Fruit fly (Drosophila melanogaster): ENCODE measurements around the gene nau.

nau gene

DNA sequence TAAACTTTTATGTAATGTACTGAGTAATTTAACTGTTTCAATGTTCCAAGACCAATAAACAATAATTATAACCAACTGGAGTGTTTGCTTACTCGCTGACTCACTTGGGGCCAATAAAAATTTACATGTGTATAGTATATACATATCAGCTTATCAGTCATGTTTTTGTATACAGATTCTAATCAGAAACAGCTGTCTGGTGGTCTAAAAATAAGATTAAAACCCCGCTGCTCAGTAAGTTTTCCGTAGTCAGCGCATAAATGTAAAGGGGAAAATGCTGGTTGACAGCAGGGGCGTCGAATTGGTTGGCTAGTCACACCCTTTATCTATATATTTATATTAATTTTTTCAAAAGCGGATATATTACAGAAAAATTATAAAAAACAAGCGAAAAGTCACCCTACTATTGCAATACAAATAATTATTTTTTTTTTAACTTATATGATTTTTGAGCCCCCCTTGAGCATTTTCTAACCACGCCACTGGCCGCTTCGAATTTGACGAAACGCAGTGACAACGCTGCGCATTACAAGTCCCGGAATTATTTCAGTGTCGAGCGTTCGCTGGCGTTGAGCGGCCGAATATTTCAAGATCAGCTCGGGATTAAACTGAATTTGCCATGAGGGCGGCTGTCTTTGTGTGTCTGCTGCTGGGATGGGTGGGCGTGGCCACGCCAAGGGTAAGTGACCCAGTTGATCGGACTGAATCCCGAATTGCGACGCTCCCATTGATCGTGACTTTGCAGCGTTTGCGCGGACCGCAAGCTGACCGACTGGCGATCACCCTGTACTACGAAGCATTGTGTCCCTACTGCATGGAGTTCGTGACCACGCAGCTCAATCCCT, 39.6 kb downstream of the nau start, which contains the start of gene GILT2 (continued):
- no peak for TF ChIP-seq HmgD (GFP tag; optimal IDR thresholded peaks at IDR 0.05)
- TF ChIP-seq peb (GFP tag; IDR thresholded peaks at IDR 0.05): peak; percentile 85
- peak; percentile 76 for TF ChIP-seq twi (tag; optimal IDR thresholded peaks at IDR 0.05)
- TF ChIP-seq crp (GFP tag; optimal IDR thresholded peaks at IDR 0.05): peak in 1 of 2 experiments; percentile 59
- peak; percentile 94 for TF ChIP-seq gem (tag; optimal IDR thresholded peaks at IDR 0.05)
- peak; percentile 50; the same call in 1 of the 2 replicates for TF ChIP-seq Poxn (GFP tag; IDR thresholded peaks at IDR 0.05)
- no peak for TF ChIP-seq CG1603 (tag; optimal IDR thresholded peaks at IDR 0.05)
- TF ChIP-seq unpg (GFP tag; optimal IDR thresholded peaks at IDR 0.05): peak; percentile 92
- peak; percentile 96 for TF ChIP-seq dmrt99B (tag; optimal IDR thresholded peaks at IDR 0.05)
- TF ChIP-seq zfh1 (GFP tag; IDR thresholded peaks at IDR 0.05): peak; percentile 92
- peak; percentile 68 for TF ChIP-seq CG8290 (GFP tag; optimal IDR thresholded peaks at IDR 0.05)
- TF ChIP-seq CG8290 (tag; optimal IDR thresholded peaks at IDR 0.05): peak; percentile 1 to 68
- TF ChIP-seq caup (GFP tag; optimal IDR thresholded peaks at IDR 0.05; ENCODE audit: severe bottlenecking): peak; percentile 93
- TF ChIP-seq HLH54F (GFP tag; optimal IDR thresholded peaks at IDR 0.05): peak; percentile 46
- peak; percentile 88 for TF ChIP-seq kah (GFP tag; optimal IDR thresholded peaks at IDR 0.05)
- TF ChIP-seq crc (GFP tag; optimal IDR thresholded peaks at IDR 0.05): no peak
- TF ChIP-seq Sox102F (GFP tag; optimal IDR thresholded peaks at IDR 0.05): peak; percentile 95
- TF ChIP-seq Myb (GFP tag; optimal IDR thresholded peaks at IDR 0.05): no peak
- peak; percentile 11 for TF ChIP-seq CG9797 (GFP tag; optimal IDR thresholded peaks at IDR 0.05)
- peak; percentile 78 for TF ChIP-seq sd (tag; optimal IDR thresholded peaks at IDR 0.05)
- peak; percentile 80 for TF ChIP-seq dimm (GFP tag; IDR thresholded peaks at IDR 0.05)
- TF ChIP-seq HLH3B (GFP tag; IDR thresholded peaks at IDR 0.05): peak; percentile 91
- peak; percentile 87 for TF ChIP-seq tap (tag; optimal IDR thresholded peaks at IDR 0.05)
- peak; percentile 91 for TF ChIP-seq Awh (GFP tag; IDR thresholded peaks at IDR 0.05)
- TF ChIP-seq sens (GFP tag): peak; percentile 93
- peak; percentile 94 for TF ChIP-seq ranshi (GFP tag; IDR thresholded peaks at IDR 0.05)
- TF ChIP-seq CG34376 (GFP tag; optimal IDR thresholded peaks at IDR 0.05): peak; percentile 81
- TF ChIP-seq lilli (GFP tag; optimal IDR thresholded peaks at IDR 0.05): peak; percentile 87
- TF ChIP-seq CG6272 (GFP tag; IDR thresholded peaks at IDR 0.05): peak; percentile 91
- peak; percentile 94 for TF ChIP-seq CG3281 (GFP tag; optimal IDR thresholded peaks at IDR 0.05)
- TF ChIP-seq ash1 (GFP tag; optimal IDR thresholded peaks at IDR 0.05): no peak
- peak; percentile 83 for TF ChIP-seq Six4 (GFP tag; optimal IDR thresholded peaks at IDR 0.05)
- TF ChIP-seq CG2120 (GFP tag; optimal IDR thresholded peaks at IDR 0.05): peak; percentile 89
- no peak for TF ChIP-seq pan (optimal IDR thresholded peaks at IDR 0.05)
- peak in 1 of 2 experiments; percentile 94 for TF ChIP-seq pan (GFP tag; optimal IDR thresholded peaks at IDR 0.05 in 1 of 2, IDR thresholded peaks at IDR 0.05 in 1 of 2)
- peak; percentile 91 for TF ChIP-seq sob (GFP tag; IDR thresholded peaks at IDR 0.05)
- TF ChIP-seq Elba2 (GFP tag; optimal IDR thresholded peaks at IDR 0.05): peak; percentile 24
- no peak for TF ChIP-seq Dp (GFP tag; optimal IDR thresholded peaks at IDR 0.05)
- peak; percentile 81 for TF ChIP-seq rib (GFP tag; IDR thresholded peaks at IDR 0.05)
- TF ChIP-seq CG4854 (GFP tag; optimal IDR thresholded peaks at IDR 0.05): peak; percentile 77
- peak; percentile 96 for TF ChIP-seq gcm (GFP tag; optimal IDR thresholded peaks at IDR 0.05)
- TF ChIP-seq chn (GFP tag; optimal IDR thresholded peaks at IDR 0.05): peak; percentile 62
- peak; percentile 39 for TF ChIP-seq pum (GFP tag; optimal IDR thresholded peaks at IDR 0.05)
- peak; percentile 94 for TF ChIP-seq CG17328 (GFP tag; IDR thresholded peaks at IDR 0.05)
- TF ChIP-seq Hr78 (GFP tag; optimal IDR thresholded peaks at IDR 0.05): peak in 1 of 2 experiments; percentile 71
- TF ChIP-seq wdn (GFP tag; IDR thresholded peaks at IDR 0.05): peak; percentile 79
- peak; percentile 89 for TF ChIP-seq esg (GFP tag; conservative IDR thresholded peaks at IDR 0.05)
- TF ChIP-seq CG32532 (GFP tag; IDR thresholded peaks at IDR 0.05): peak; percentile 89
- no peak for TF ChIP-seq nerfin-2 (GFP tag; IDR thresholded peaks at IDR 0.05; ENCODE audit: partially characterized antibody)
- TF ChIP-seq CG11560 (tag; IDR thresholded peaks at IDR 0.05): peak; percentile 81
